Fruit fly (Drosophila melanogaster): Measurements from ENCODE around the gene ppk22.

ppk22 gene

dm6 chr3R:24893320-24893955 lies 33.8 kb upstream of the ppk22 start (continued):
- TF ChIP-seq crp (GFP tag; optimal IDR thresholded peaks at IDR 0.05) (peak in 1 of 2 experiments; percentile 18), twi (tag; optimal IDR thresholded peaks at IDR 0.05) (no peak), HHEX (GFP tag; optimal IDR thresholded peaks at IDR 0.05) (peak; percentile 73), Opbp (GFP tag; IDR thresholded peaks at IDR 0.05; ENCODE audit: partially characterized antibody) (no peak), Hr3 (GFP tag; optimal IDR thresholded peaks at IDR 0.05) (peak; percentile 72), jing (GFP tag; optimal IDR thresholded peaks at IDR 0.05) (no peak), bbx (GFP tag; IDR thresholded peaks at IDR 0.05; ENCODE audit: partially characterized antibody) (no peak), CG30020 (tag; optimal IDR thresholded peaks at IDR 0.05) (peak; percentile 73), CG11504 (tag; optimal IDR thresholded peaks at IDR 0.05) (peak; percentile 90), exex (tag; optimal IDR thresholded peaks at IDR 0.05) (no peak), TFAM (GFP tag; optimal IDR thresholded peaks at IDR 0.05) (peak; percentile 58), CG9437 (GFP tag; optimal IDR thresholded peaks at IDR 0.05) (peak; percentile 74), yki (optimal IDR thresholded peaks at IDR 0.05) (no peak), CG4360 (GFP tag; IDR thresholded peaks at IDR 0.05) (no peak), C15 (GFP tag; IDR thresholded peaks at IDR 0.05) (no peak), CG6813 (GFP tag; optimal IDR thresholded peaks at IDR 0.05) (peak; percentile 58), kay (GFP tag; optimal IDR thresholded peaks at IDR 0.05) (peak; percentile 68), CG17612 (GFP tag; IDR thresholded peaks at IDR 0.05) (no peak), CG30403 (GFP tag; optimal IDR thresholded peaks at IDR 0.05) (peak; percentile 85), CG18011 (GFP tag; optimal IDR thresholded peaks at IDR 0.05) (no peak), sug (tag; optimal IDR thresholded peaks at IDR 0.05) (no peak), CG3163 (GFP tag; optimal IDR thresholded peaks at IDR 0.05) (no peak), gcm (GFP tag; optimal IDR thresholded peaks at IDR 0.05) (peak; percentile 88), CG2712 (tag; optimal IDR thresholded peaks at IDR 0.05) (peak; percentile 95), CkIIα-i1 (GFP tag; IDR thresholded peaks at IDR 0.05) (no peak), Ravus (GFP tag; IDR thresholded peaks at IDR 0.05) (peak; percentile 17), fd96Cb (tag; optimal IDR thresholded peaks at IDR 0.05) (peak; percentile 88), Hr78 (GFP tag; optimal IDR thresholded peaks at IDR 0.05) (peak in 1 of 2 experiments; percentile 78), pita (GFP tag; optimal IDR thresholded peaks at IDR 0.05) (no peak), sens-2 (GFP tag; IDR thresholded peaks at IDR 0.05) (no peak), CG10321 (GFP tag; IDR thresholded peaks at IDR 0.05) (peak; percentile 16; the same call in 1 of the 2 replicates), CG14441 (GFP tag; IDR thresholded peaks at IDR 0.05) (peak; percentile 62), tll (GFP tag; optimal IDR thresholded peaks at IDR 0.05) (peak in 1 of 2 experiments; percentile 21), CG1602 (GFP tag; optimal IDR thresholded peaks at IDR 0.05) (peak; percentile 60), CG9215 (GFP tag; IDR thresholded peaks at IDR 0.05) (peak; percentile 57), CrebB (tag; optimal IDR thresholded peaks at IDR 0.05) (peak; percentile 61), chif (GFP tag; optimal IDR thresholded peaks at IDR 0.05) (no peak), Tbp (GFP tag; optimal IDR thresholded peaks at IDR 0.05) (no peak), fd64A (GFP tag; optimal IDR thresholded peaks at IDR 0.05) (no peak), Hand (GFP tag; optimal IDR thresholded peaks at IDR 0.05) (no peak), cato (GFP tag; optimal IDR thresholded peaks at IDR 0.05; ENCODE audit: borderline replicate concordance) (peak; percentile 35), hth (optimal IDR thresholded peaks at IDR 0.05) (no peak), NC2β (GFP tag; optimal IDR thresholded peaks at IDR 0.05) (no peak), dysf (GFP tag; IDR thresholded peaks at IDR 0.05) (peak; percentile 84), Jarid2 (GFP tag; optimal IDR thresholded peaks at IDR 0.05) (peak; percentile 38), CG15011 (GFP tag; optimal IDR thresholded peaks at IDR 0.05) (peak; percentile 75), chinmo (GFP tag; IDR thresholded peaks at IDR 0.05; ENCODE audit: partially characterized antibody) (peak; percentile 56; the same call in 1 of the 4 replicates), Taf1 (GFP tag; IDR thresholded peaks at IDR 0.05) (no peak), CG14710 (tag; optimal IDR thresholded peaks at IDR 0.05) (peak; percentile 94)
